Fruit fly (Drosophila melanogaster) whole organism, embryonic: ENCODE measurements around the gene NaPi-III.
A peak's percentile ranks its signal among the peaks of the same experiment; 100 is the strongest.

Source experiments
- Awh ChIP-seq: fragments of 200-800 bp; sonication (Bioruptor generic); IDR thresholded peaks from 2 replicates; pipeline ENCODE4, ENCODE4 v1.3.6; 2022; ENCODE audit warnings: missing biosample characterization, missing genetic modification characterization
- CG10959 ChIP-seq: fragments of 200-800 bp; sonication (Bioruptor generic); IDR thresholded peaks from 2 replicates; pipeline ENCODE4 v1.3.6; 2022; ENCODE audit warnings: missing biosample characterization, missing genetic modification characterization
- CG11504 ChIP-seq: fragments of 200-800 bp; sonication (Bioruptor generic); optimal IDR thresholded peaks from 3 replicates; lab custom pipeline; 2019; ENCODE audit warnings: missing biosample characterization, mild to moderate bottlenecking, missing genetic modification characterization, moderate library complexity
- CG12071 ChIP-seq: fragments of 200-800 bp; sonication (Bioruptor generic); optimal IDR thresholded peaks from 3 replicates; lab custom pipeline; 2018; ENCODE audit warnings: missing biosample characterization, mild to moderate bottlenecking, missing genetic modification characterization
- CG12391 ChIP-seq: fragments of 200-800 bp; sonication (Bioruptor generic); optimal IDR thresholded peaks from 3 replicates; lab custom pipeline; 2018; ENCODE audit warnings: missing biosample characterization, mild to moderate bottlenecking, missing genetic modification characterization, moderate library complexity
- CG14441 ChIP-seq: fragments of 200-800 bp; sonication (Bioruptor generic); IDR thresholded peaks from 2 replicates; pipeline ENCODE4 v1.3.6; 2022; ENCODE audit warnings: missing biosample characterization, missing genetic modification characterization
- CG14965 ChIP-seq: fragments of 200-800 bp; sonication (Bioruptor generic); optimal IDR thresholded peaks from 2 replicates; lab custom pipeline; 2016; ENCODE audit warnings: missing biosample characterization, missing genetic modification characterization, borderline replicate concordance
- CG16813 ChIP-seq: fragments of 200-800 bp; sonication (Bioruptor generic); IDR thresholded peaks from 3 replicates; pipeline ENCODE4 v1.3.6; 2022; ENCODE audit warnings: missing biosample characterization, missing genetic modification characterization; ENCODE audit not compliant: partially characterized antibody
- CG17829 ChIP-seq: fragments of 200-800 bp; optimal IDR thresholded peaks from 2 replicates; lab custom pipeline; 2019; ENCODE audit warnings: missing biosample characterization, mild to moderate bottlenecking, missing genetic modification characterization, moderate library complexity
- CG2712 ChIP-seq: fragments of 200-800 bp; optimal IDR thresholded peaks from 3 replicates; lab custom pipeline; 2019; ENCODE audit warnings: missing biosample characterization, mild to moderate bottlenecking, missing genetic modification characterization, moderate library complexity
- CG4328 ChIP-seq: fragments of 200-800 bp; sonication (Bioruptor generic); optimal IDR thresholded peaks from 3 replicates; lab custom pipeline; 2017; ENCODE audit warnings: missing biosample characterization, missing genetic modification reagents, missing genetic modification characterization
- CG6175 ChIP-seq: fragments of 200-800 bp; sonication (Bioruptor generic); IDR thresholded peaks from 3 replicates; pipeline ENCODE4 v1.3.6; 2022; ENCODE audit warnings: missing biosample characterization, missing genetic modification characterization
- CG7372 ChIP-seq: fragments of 200-800 bp; sonication (Bioruptor generic); IDR thresholded peaks from 2 replicates; pipeline ENCODE4 v1.3.6; 2022; ENCODE audit warnings: missing biosample characterization, missing genetic modification characterization
- CG7786 ChIP-seq: fragments of 200-800 bp; sonication (Bioruptor generic); optimal IDR thresholded peaks from 2 replicates; lab custom pipeline; 2016; ENCODE audit warnings: missing biosample characterization, missing genetic modification characterization
- CG7839 ChIP-seq: fragments of 200-800 bp; sonication (Bioruptor generic); optimal IDR thresholded peaks from 3 replicates; lab custom pipeline; 2018; ENCODE audit warnings: missing biosample characterization, mild to moderate bottlenecking, missing genetic modification characterization, moderate library complexity
- CG8290 ChIP-seq, 3 experiments: fragments of 200-800 bp; sonication (Bioruptor generic); optimal IDR thresholded peaks; 2 replicates each; lab custom pipeline; 2016 to 2019; ENCODE audit warnings: missing biosample characterization in 3 of 3, missing genetic modification characterization in 3 of 3, mild to moderate bottlenecking in 2 of 3, moderate library complexity in 1 of 3
- CG9932 ChIP-seq: fragments of 200-800 bp; sonication (Bioruptor generic); IDR thresholded peaks from 2 replicates; pipeline ENCODE4 v1.3.6; 2022; ENCODE audit warnings: missing biosample characterization, missing genetic modification characterization
- Doc3 ChIP-seq: fragments of 200-800 bp; sonication (Bioruptor generic); IDR thresholded peaks from 3 replicates; pipeline ENCODE4 v1.3.6; 2022; ENCODE audit warnings: missing biosample characterization, missing genetic modification characterization; ENCODE audit not compliant: partially characterized antibody
- E2f2 ChIP-seq: fragments of 200-800 bp; sonication (Bioruptor generic); IDR thresholded peaks from 2 replicates; pipeline ENCODE4 v1.3.6; 2022; ENCODE audit warnings: missing biosample characterization, missing genetic modification characterization
- Fer1 ChIP-seq: fragments of 200-800 bp; sonication (Bioruptor generic); optimal IDR thresholded peaks from 2 replicates; lab custom pipeline; 2017; ENCODE audit warnings: missing biosample characterization, mild to moderate bottlenecking, missing genetic modification characterization
- Hr51 ChIP-seq, 2 experiments: fragments of 200-800 bp; sonication (Bioruptor generic); optimal IDR thresholded peaks; 2 replicates in 1 of 2; 3 replicates in 1 of 2; lab custom pipeline; 2016 to 2018; ENCODE audit warnings: missing biosample characterization in 2 of 2, missing genetic modification characterization in 2 of 2, mild to moderate bottlenecking in 1 of 2, moderate library complexity in 1 of 2
- Lim3 ChIP-seq: fragments of 200-800 bp; sonication (Bioruptor generic); IDR thresholded peaks from 2 replicates; pipeline ENCODE4 v1.3.6; 2022; ENCODE audit warnings: missing biosample characterization, missing genetic modification characterization
- Opbp ChIP-seq: fragments of 200-800 bp; sonication (Bioruptor generic); IDR thresholded peaks from 3 replicates; pipeline ENCODE4 v1.3.6; 2022; ENCODE audit warnings: missing biosample characterization, missing genetic modification characterization; ENCODE audit not compliant: partially characterized antibody
- Sox102F ChIP-seq: fragments of 200-800 bp; sonication (Bioruptor generic); optimal IDR thresholded peaks from 2 replicates; lab custom pipeline; 2018; ENCODE audit warnings: missing biosample characterization, mild to moderate bottlenecking, missing genetic modification characterization, moderate library complexity
- Taf1 ChIP-seq: fragments of 200-800 bp; sonication (Bioruptor generic); IDR thresholded peaks from 2 replicates; pipeline ENCODE4 v1.3.6; 2022; ENCODE audit warnings: missing biosample characterization, missing genetic modification characterization
- ap ChIP-seq: fragments of 200-800 bp; sonication (Bioruptor generic); IDR thresholded peaks from 2 replicates; pipeline ENCODE4 v1.3.6; 2022; ENCODE audit warnings: missing biosample characterization, missing genetic modification characterization
- cato ChIP-seq: fragments of 200-800 bp; sonication (Bioruptor generic); optimal IDR thresholded peaks from 2 replicates; lab custom pipeline; 2016; ENCODE audit warnings: missing biosample characterization, missing genetic modification characterization, borderline replicate concordance
- dpn ChIP-seq, 2 experiments: fragments of 200-800 bp; sonication (Bioruptor generic); optimal IDR thresholded peaks; 3 replicates each; lab custom pipeline; 2016; ENCODE audit warnings: missing biosample characterization in 2 of 2, missing genetic modification characterization in 2 of 2
- ewg ChIP-seq: fragments of 200-800 bp; sonication (Bioruptor generic); optimal IDR thresholded peaks from 3 replicates; lab custom pipeline; 2017; ENCODE audit warnings: mild to moderate bottlenecking, missing biosample characterization, missing genetic modification reagents, missing genetic modification characterization
- fd96Cb ChIP-seq: fragments of 200-800 bp; sonication (Bioruptor generic); optimal IDR thresholded peaks from 2 replicates; lab custom pipeline; 2018; ENCODE audit warnings: missing biosample characterization, mild to moderate bottlenecking, missing genetic modification characterization, moderate library complexity
- fru ChIP-seq: fragments of >200 bp; optimal IDR thresholded peaks from 2 replicates; lab custom pipeline; 2017
- fu2 ChIP-seq: fragments of 200-800 bp; sonication (Bioruptor generic); optimal IDR thresholded peaks from 2 replicates; lab custom pipeline; 2016; ENCODE audit warnings: missing biosample characterization, missing genetic modification characterization
- ind ChIP-seq: fragments of 200-800 bp; sonication (Bioruptor generic); optimal IDR thresholded peaks from 3 replicates; lab custom pipeline; 2016; ENCODE audit warnings: missing biosample characterization, missing genetic modification characterization
- lab ChIP-seq: fragments of 200-800 bp; sonication (Bioruptor generic); optimal IDR thresholded peaks from 3 replicates; lab custom pipeline; 2017; ENCODE audit warnings: missing biosample characterization, missing genetic modification characterization, mild to moderate bottlenecking, moderate library complexity, missing genetic modification reagents
- lmd ChIP-seq: fragments of 200-800 bp; sonication (Bioruptor generic); IDR thresholded peaks from 2 replicates; pipeline ENCODE4 v1.3.6; 2022; ENCODE audit warnings: missing biosample characterization, missing genetic modification characterization
- mam ChIP-seq: fragments of 200-800 bp; sonication (Bioruptor generic); optimal IDR thresholded peaks from 3 replicates; lab custom pipeline; 2016; ENCODE audit warnings: missing biosample characterization, missing genetic modification characterization
- nmo ChIP-seq: fragments of 200-800 bp; sonication (Bioruptor generic); optimal IDR thresholded peaks from 2 replicates; lab custom pipeline; 2018; ENCODE audit warnings: missing biosample characterization, mild to moderate bottlenecking, missing genetic modification characterization, moderate library complexity
- oc ChIP-seq: fragments of 200-800 bp; sonication (Bioruptor generic); optimal IDR thresholded peaks from 2 replicates; lab custom pipeline; 2018; ENCODE audit warnings: missing biosample characterization, mild to moderate bottlenecking, missing genetic modification characterization, moderate library complexity
- pan ChIP-seq, 4 experiments: fragments of >200 bp in 3 of 4; fragments of 200-800 bp in 1 of 4; sonication (Bioruptor generic) in 1 of 4; optimal IDR thresholded peaks in 3 of 4; IDR thresholded peaks in 1 of 4; 2 replicates each; pipeline versions ENCODE4 v1.3.6 to Lab custom; 2017 to 2022; ENCODE audit warnings: missing biosample characterization in 2 of 4, missing genetic modification characterization in 2 of 4, mixed read lengths in 1 of 4
- sc ChIP-seq, 3 experiments: fragments of >200 bp in 2 of 3; fragments of 200-800 bp in 1 of 3; sonication (Bioruptor generic) in 1 of 3; optimal IDR thresholded peaks; 2 replicates in 2 of 3; 3 replicates in 1 of 3; lab custom pipeline; 2017; ENCODE audit warnings: mild to moderate bottlenecking in 1 of 3, missing biosample characterization in 1 of 3, missing genetic modification characterization in 1 of 3, missing genetic modification reagents in 1 of 3
- slp2 ChIP-seq: fragments of 200-800 bp; sonication (Bioruptor generic); optimal IDR thresholded peaks from 2 replicates; lab custom pipeline; 2016; ENCODE audit warnings: missing biosample characterization, missing genetic modification characterization
- sr ChIP-seq: fragments of 200-800 bp; sonication (Bioruptor generic); IDR thresholded peaks from 3 replicates; pipeline ENCODE4 v1.3.6; 2022; ENCODE audit warnings: missing biosample characterization, missing genetic modification characterization
- tap ChIP-seq: fragments of 200-800 bp; optimal IDR thresholded peaks from 3 replicates; lab custom pipeline; 2019; ENCODE audit warnings: missing biosample characterization, mild to moderate bottlenecking, missing genetic modification characterization, moderate library complexity
- toy ChIP-seq: fragments of 200-800 bp; sonication (Bioruptor generic); IDR thresholded peaks from 2 replicates; pipeline ENCODE4 v1.3.6; 2022; ENCODE audit warnings: missing biosample characterization, missing genetic modification characterization
- tup ChIP-seq: fragments of 200-800 bp; sonication (Bioruptor generic); optimal IDR thresholded peaks from 2 replicates; lab custom pipeline; 2016; ENCODE audit warnings: missing biosample characterization, mild to moderate bottlenecking, missing genetic modification characterization, moderate library complexity
- vfl ChIP-seq: fragments of 200-800 bp; sonication (Bioruptor generic); optimal IDR thresholded peaks from 2 replicates; lab custom pipeline; 2016; ENCODE audit warnings: missing biosample characterization, missing genetic modification characterization
- wor ChIP-seq: fragments of 200-800 bp; sonication (Bioruptor generic); IDR thresholded peaks from 2 replicates; pipeline ENCODE4 v1.3.6; 2022; ENCODE audit warnings: missing biosample characterization, missing genetic modification characterization

Gene NaPi-III

dm6 chr3L:11120419-11120958 is 2.7 kb upstream of the NaPi-III start, which contains the start of the genes FoxK and mRpL2 (continued):
- TF ChIP-seq ap (GFP tag; lab: Robert Waterston, UW) (no peak), fru (lab: Kevin White, UChicago) (no peak), CG7839 (tag; lab: Kevin White, UChicago) (no peak), lab (GFP tag; lab: Kevin White, UChicago) (no peak), slp2 (GFP tag; lab: Kevin White, UChicago) (no peak), Fer1 (no peak), CG7786 (GFP tag; lab: Kevin White, UChicago) (no peak), oc (no peak), sc (optimal IDR thresholded peaks at IDR 0.05; lab: Kevin White, UChicago) (no peak), sc (GFP tag; optimal IDR thresholded peaks at IDR 0.05; lab: Kevin White, UChicago) (no peak), CG10959 (no peak), tap (no peak), CG9932 (GFP tag; lab: Robert Waterston, UW) (no peak), CG12071 (GFP tag; lab: Kevin White, UChicago) (no peak), mam (GFP tag; lab: Kevin White, UChicago) (peak; percentile 21), ewg (peak; percentile 89), CG17829 (tag; lab: Kevin White, UChicago) (peak; percentile 25), tup (no peak), lmd (GFP tag; lab: Robert Waterston, UW) (no peak), fd96Cb (no peak), fu2 (GFP tag; lab: Kevin White, UChicago) (no peak), cato (GFP tag; lab: Kevin White, UChicago) (no peak), CG7372 (no peak), Sox102F (GFP tag; lab: Kevin White, UChicago) (no peak), CG14965 (GFP tag; lab: Kevin White, UChicago) (no peak), toy (GFP tag; lab: Robert Waterston, UW) (no peak), vfl (GFP tag; lab: Kevin White, UChicago) (no peak), Opbp (GFP tag; lab: Robert Waterston, UW) (peak; percentile 55; the same call in 2 of the 3 replicates), Lim3 (no peak), CG12391 (tag; lab: Kevin White, UChicago) (no peak), dpn (GFP tag; optimal IDR thresholded peaks at IDR 0.05; lab: Kevin White, UChicago) (no peak), CG16813 (GFP tag; lab: Robert Waterston, UW) (no peak), wor (GFP tag; lab: Robert Waterston, UW) (no peak), CG8290 (GFP tag; optimal IDR thresholded peaks at IDR 0.05; lab: Kevin White, UChicago) (no peak), CG8290 (tag; optimal IDR thresholded peaks at IDR 0.05; lab: Kevin White, UChicago) (peak in 1 of 2 experiments; percentile 60), Doc3 (GFP tag; lab: Robert Waterston, UW) (no peak), nmo (GFP tag; lab: Kevin White, UChicago) (peak; percentile 19), Hr51 (GFP tag; optimal IDR thresholded peaks at IDR 0.05; lab: Kevin White, UChicago) (no peak), CG2712 (peak; percentile 34), Taf1 (GFP tag; lab: Robert Waterston, UW) (no peak), E2f2 (GFP tag; lab: Robert Waterston, UW) (peak; percentile 58), pan (optimal IDR thresholded peaks at IDR 0.05; lab: Kevin White, UChicago) (no peak), pan (GFP tag; optimal IDR thresholded peaks at IDR 0.05 in 1 of 2, IDR thresholded peaks at IDR 0.05 in 1 of 2) (no peak), CG6175 (no peak), ind (GFP tag; lab: Kevin White, UChicago) (no peak), CG4328 (no peak), sr (GFP tag; lab: Robert Waterston, UW) (no peak), Awh (GFP tag; lab: Robert Waterston, UW) (no peak), CG14441 (no peak), CG11504 (tag; lab: Kevin White, UChicago) (peak; percentile 2)
- TF ChIP-seq, all 482 proteins: peak for 105
